Worm (Caenorhabditis elegans): ENCODE results near the gene R02E4.2.

ce11 chrX:4144136-4144781 is 37.0 kb downstream of the R02E4.2 start:
- TF ChIP-seq gmeb-2 (tag; optimal IDR thresholded peaks at IDR 0.05) (no peak), pat-9 (tag; optimal IDR thresholded peaks at IDR 0.05) (no peak), fkh-10 (GFP tag; optimal IDR thresholded peaks at IDR 0.05) (no peak), mec-3 (tag; optimal IDR thresholded peaks at IDR 0.05; ENCODE audit: borderline replicate concordance) (no peak), madf-2 (tag; optimal IDR thresholded peaks at IDR 0.05) (no peak), ceh-24 (tag; optimal IDR thresholded peaks at IDR 0.05) (no peak), ceh-14 (tag; optimal IDR thresholded peaks at IDR 0.05) (no peak), ama-1 (optimal IDR thresholded peaks at IDR 0.05) (no peak), pha-4 (tag; optimal IDR thresholded peaks at IDR 0.05) (no peak), odd-2 (tag; optimal IDR thresholded peaks at IDR 0.05) (no peak), unc-55 (GFP tag; optimal IDR thresholded peaks at IDR 0.05) (no peak), K02D7.2 (tag; optimal IDR thresholded peaks at IDR 0.05) (no peak), eyg-1 (tag; optimal IDR thresholded peaks at IDR 0.05) (no peak), nhr-232 (tag; optimal IDR thresholded peaks at IDR 0.05) (no peak)
